Fruit fly (Drosophila melanogaster) whole organism, adult: ENCODE results near the gene CG43175.

Experiments
- CG11617 ChIP-seq: fragments of 200-800 bp; sonication (Bioruptor generic); optimal IDR thresholded peaks from 2 replicates; lab custom pipeline; 2017; ENCODE audit warnings: mild to moderate bottlenecking, missing biosample characterization, missing genetic modification reagents, missing genetic modification characterization
- CG14711 ChIP-seq: fragments of 200-800 bp; sonication (Bioruptor generic); optimal IDR thresholded peaks from 2 replicates; lab custom pipeline; 2018; ENCODE audit warnings: missing biosample characterization, mild to moderate bottlenecking, missing genetic modification characterization, moderate library complexity
- CG7101 ChIP-seq: fragments of 200-800 bp; sonication (Bioruptor generic); optimal IDR thresholded peaks from 2 replicates; lab custom pipeline; 2018; ENCODE audit warnings: missing biosample characterization, mild to moderate bottlenecking, missing genetic modification characterization, moderate library complexity
- cic ChIP-seq: fragments of 200-800 bp; sonication (Bioruptor generic); optimal IDR thresholded peaks from 2 replicates; lab custom pipeline; 2017; ENCODE audit warnings: missing biosample characterization, mild to moderate bottlenecking, missing genetic modification characterization, moderate library complexity
- kay ChIP-seq: fragments of 200-800 bp; sonication (Bioruptor generic); peaks from one replicate; lab custom pipeline; 2016; ENCODE audit warnings: missing biosample characterization, missing genetic modification characterization, borderline replicate concordance
- ovo ChIP-seq: fragments of 200-800 bp; sonication (Bioruptor generic); optimal IDR thresholded peaks from 2 replicates; lab custom pipeline; 2016; ENCODE audit warnings: missing biosample characterization, missing genetic modification characterization

DNA sequence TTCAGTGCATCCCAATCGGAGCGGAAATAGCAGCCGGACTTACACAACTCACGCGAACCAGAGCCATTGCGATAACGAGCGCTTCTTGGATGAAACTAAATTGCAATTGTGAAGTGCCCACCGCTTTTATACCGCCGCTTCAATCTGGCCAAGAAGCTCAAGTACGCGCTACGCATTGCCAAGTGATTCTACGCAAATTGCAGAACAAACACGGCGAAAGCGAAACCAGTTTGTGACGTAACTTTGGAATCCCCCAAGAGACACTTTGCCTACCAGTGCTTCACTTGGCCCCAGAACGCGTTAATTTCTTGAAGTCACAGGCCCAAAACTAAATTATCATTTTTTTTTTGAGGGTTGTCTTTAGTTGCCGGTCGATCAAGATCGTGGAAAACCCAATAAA lies 19.1 kb upstream of the CG43175 start, which contains the start of gene Edg91:
- TF ChIP-seq kay (GFP tag; lab: Kevin White, UChicago) = no peak
- no peak for TF ChIP-seq ovo (GFP tag; lab: Kevin White, UChicago)
- TF ChIP-seq CG14711 (tag; lab: Kevin White, UChicago) = no peak
- TF ChIP-seq CG7101 (tag; lab: Kevin White, UChicago) = no peak
- TF ChIP-seq CG11617 (GFP tag; lab: Kevin White, UChicago) = no peak
- no peak for TF ChIP-seq cic (GFP tag; lab: Kevin White, UChicago)
